Fruit fly (Drosophila melanogaster): ENCODE data around the gene Sarm.

The Sarm gene

dm6 chr3L:8137448-8137906 lies 73.8 kb downstream of the Sarm start, which contains the start of the genes Setx and mus301 (continued):
- TF ChIP-seq pnt (GFP tag; optimal IDR thresholded peaks at IDR 0.05) (peak; percentile 76), CG11696 (GFP tag; IDR thresholded peaks at IDR 0.05) (no peak), CG34422 (GFP tag; IDR thresholded peaks at IDR 0.05) (peak; percentile 63; the same call in 2 of the 3 replicates), HLH54F (GFP tag; optimal IDR thresholded peaks at IDR 0.05) (peak; percentile 88), CG8281 (tag; optimal IDR thresholded peaks at IDR 0.05) (no peak), CG12769 (tag; optimal IDR thresholded peaks at IDR 0.05) (no peak), Meics (GFP tag; optimal IDR thresholded peaks at IDR 0.05) (peak; percentile 77), CG3847 (GFP tag; IDR thresholded peaks at IDR 0.05) (peak; percentile 93), Dip2 (GFP tag; IDR thresholded peaks at IDR 0.05) (no peak), CG18011 (GFP tag; optimal IDR thresholded peaks at IDR 0.05) (peak; percentile 76), CG8388 (GFP tag; optimal IDR thresholded peaks at IDR 0.05) (peak; percentile 51), ac (GFP tag; optimal IDR thresholded peaks at IDR 0.05) (no peak), ems (GFP tag; optimal IDR thresholded peaks at IDR 0.05) (peak; percentile 87), ranshi (GFP tag; IDR thresholded peaks at IDR 0.05) (peak; percentile 68; the same call in 1 of the 2 replicates), CG2120 (GFP tag; optimal IDR thresholded peaks at IDR 0.05) (peak; percentile 94), usp (GFP tag; optimal IDR thresholded peaks at IDR 0.05) (no peak), CG1529 (GFP tag; optimal IDR thresholded peaks at IDR 0.05) (peak; percentile 21), Dad (GFP tag; optimal IDR thresholded peaks at IDR 0.05) (peak; percentile 80), wek (GFP tag; optimal IDR thresholded peaks at IDR 0.05) (no peak), CG14014 (GFP tag; IDR thresholded peaks at IDR 0.05) (peak; percentile 72), CG5245 (GFP tag; optimal IDR thresholded peaks at IDR 0.05) (peak; percentile 67), CG8359 (GFP tag; optimal IDR thresholded peaks at IDR 0.05; ENCODE audit: borderline replicate concordance) (no peak), Vsx1 (GFP tag; optimal IDR thresholded peaks at IDR 0.05) (no peak), zfh1 (GFP tag; IDR thresholded peaks at IDR 0.05) (peak; percentile 73), CG34224 (GFP tag; IDR thresholded peaks at IDR 0.05; ENCODE audit: partially characterized antibody) (no peak), CG18476 (GFP tag; optimal IDR thresholded peaks at IDR 0.05) (peak; percentile 82), da (GFP tag; optimal IDR thresholded peaks at IDR 0.05) (peak; percentile 72), CG3065 (GFP tag; optimal IDR thresholded peaks at IDR 0.05) (peak; percentile 39), CG13123 (GFP tag; optimal IDR thresholded peaks at IDR 0.05) (peak; percentile 75), Oaz (GFP tag; IDR thresholded peaks at IDR 0.05) (0 out of 2 replicates have a peak, but pooled peaks have one; percentile 20), NK7.1 (GFP tag; optimal IDR thresholded peaks at IDR 0.05) (peak; percentile 23), CG9876 (GFP tag; optimal IDR thresholded peaks at IDR 0.05) (peak; percentile 81), stc (GFP tag; IDR thresholded peaks at IDR 0.05) (no peak), Usf (GFP tag; optimal IDR thresholded peaks at IDR 0.05) (peak; percentile 52), phol (tag; optimal IDR thresholded peaks at IDR 0.05) (peak; percentile 88), CG3407 (GFP tag; optimal IDR thresholded peaks at IDR 0.05) (peak; percentile 59), CG6272 (GFP tag; IDR thresholded peaks at IDR 0.05) (peak; percentile 73), CG10209 (GFP tag; optimal IDR thresholded peaks at IDR 0.05) (peak; percentile 79), Gug (GFP tag; IDR thresholded peaks at IDR 0.05) (peak; percentile 67; the same call in 2 of the 4 replicates), klu (GFP tag; IDR thresholded peaks at IDR 0.05) (peak; percentile 72), gsb-n (tag; optimal IDR thresholded peaks at IDR 0.05) (no peak), tll (GFP tag; optimal IDR thresholded peaks at IDR 0.05) (peak in 1 of 2 experiments; percentile 6), nau (GFP tag; optimal IDR thresholded peaks at IDR 0.05) (no peak), zf30C (GFP tag; optimal IDR thresholded peaks at IDR 0.05) (no peak), bigmax (GFP tag; optimal IDR thresholded peaks at IDR 0.05) (no peak), inv (GFP tag; IDR thresholded peaks at IDR 0.05; ENCODE audit: partially characterized antibody) (no peak; the same call in 1 of the 2 replicates), HLH3B (GFP tag; IDR thresholded peaks at IDR 0.05) (peak; percentile 55), CG2116 (GFP tag; optimal IDR thresholded peaks at IDR 0.05) (peak; percentile 78), odd (GFP tag; optimal IDR thresholded peaks at IDR 0.05) (no peak), Ets65A (GFP tag) (peak; percentile 99), HHEX (GFP tag; optimal IDR thresholded peaks at IDR 0.05) (peak; percentile 69)

Measured in whole organism, embryonic.